Worm (Caenorhabditis elegans): Measurements from ENCODE around the gene arrd-24.

DNA sequence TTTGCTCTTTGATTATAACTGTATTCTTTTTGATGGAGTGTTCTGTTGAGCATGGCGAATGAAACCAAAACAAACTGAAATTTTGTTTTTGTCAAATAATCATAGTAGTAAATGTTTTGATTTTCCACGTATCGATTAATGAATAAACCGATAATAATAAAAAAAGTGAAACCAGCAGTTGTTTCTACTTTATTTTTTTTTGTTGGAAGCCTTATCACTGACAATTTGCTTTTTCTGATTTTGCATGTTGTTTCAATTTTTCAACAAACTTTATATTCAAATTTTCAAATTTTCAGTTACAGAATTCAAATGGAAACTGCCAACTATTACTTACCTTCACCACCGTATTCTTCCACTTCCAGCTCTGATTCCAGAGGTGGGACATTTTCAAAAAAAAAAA is 45.7 kb downstream of the arrd-24 start, which contains the start of gene elt-3:
- TF ChIP-seq skn-1 (tag; optimal IDR thresholded peaks at IDR 0.05), result no peak
- TF ChIP-seq nhr-237 (tag; optimal IDR thresholded peaks at IDR 0.05), result no peak
- no peak for TF ChIP-seq ztf-4 (tag; optimal IDR thresholded peaks at IDR 0.05)
- no peak for TF ChIP-seq sma-3 (GFP tag; optimal IDR thresholded peaks at IDR 0.05)
- no peak for TF ChIP-seq nhr-23 (tag; optimal IDR thresholded peaks at IDR 0.05)
- TF ChIP-seq snpc-4 (tag; optimal IDR thresholded peaks at IDR 0.05), result no peak
- TF ChIP-seq ZK546.5 (tag; optimal IDR thresholded peaks at IDR 0.05), result no peak
- TF ChIP-seq sma-9 (GFP tag; optimal IDR thresholded peaks at IDR 0.05), result no peak
- TF ChIP-seq sma-9 (tag; optimal IDR thresholded peaks at IDR 0.05), result no peak
- TF ChIP-seq elt-1 (tag; optimal IDR thresholded peaks at IDR 0.05), result no peak
- no peak for TF ChIP-seq nhr-77 (tag; optimal IDR thresholded peaks at IDR 0.05)
- no peak for TF ChIP-seq ama-1 (optimal IDR thresholded peaks at IDR 0.05)
- TF ChIP-seq lin-11 (tag; optimal IDR thresholded peaks at IDR 0.05), result no peak
- no peak for TF ChIP-seq alr-1 (tag; optimal IDR thresholded peaks at IDR 0.05)
- no peak for TF ChIP-seq elt-3 (tag; optimal IDR thresholded peaks at IDR 0.05)

Measured in whole organism, L2 larva.